Fruit fly (Drosophila melanogaster) whole organism, embryonic: ENCODE results near the gene CG42571.

Experiments used
- CG10431 ChIP-seq: fragments of 200-800 bp; sonication (Bioruptor generic); optimal IDR thresholded peaks from 3 replicates; lab custom pipeline; 2018; ENCODE audit warnings: missing biosample characterization, mild to moderate bottlenecking, missing genetic modification characterization
- CG11247 ChIP-seq: fragments of 200-800 bp; sonication (Bioruptor generic); IDR thresholded peaks from 2 replicates; pipeline ENCODE4 v1.3.6; 2022; ENCODE audit warnings: missing biosample characterization, missing genetic modification characterization
- CG14965 ChIP-seq: fragments of 200-800 bp; sonication (Bioruptor generic); optimal IDR thresholded peaks from 2 replicates; lab custom pipeline; 2016; ENCODE audit warnings: missing biosample characterization, missing genetic modification characterization, borderline replicate concordance
- CG15479 ChIP-seq: fragments of 200-800 bp; sonication (Bioruptor generic); optimal IDR thresholded peaks from 3 replicates; lab custom pipeline; 2019; ENCODE audit warnings: missing biosample characterization, mild to moderate bottlenecking, missing genetic modification characterization, moderate library complexity
- CG1602 ChIP-seq: fragments of 200-800 bp; sonication (Bioruptor generic); optimal IDR thresholded peaks from 3 replicates; lab custom pipeline; 2016; ENCODE audit warnings: missing biosample characterization, missing genetic modification characterization
- CG1603 ChIP-seq: fragments of 200-800 bp; sonication (Bioruptor generic); optimal IDR thresholded peaks from 2 replicates; lab custom pipeline; 2019; ENCODE audit warnings: missing biosample characterization, mild to moderate bottlenecking, missing genetic modification characterization, moderate library complexity
- CG16779 ChIP-seq: fragments of 200-800 bp; sonication (Bioruptor generic); IDR thresholded peaks from 2 replicates; pipeline ENCODE4 v1.3.6; 2022; ENCODE audit warnings: missing biosample characterization, missing genetic modification characterization
- CG18599 ChIP-seq: fragments of 200-800 bp; sonication (Bioruptor generic); optimal IDR thresholded peaks from 3 replicates; lab custom pipeline; 2017; ENCODE audit warnings: missing biosample characterization, missing genetic modification characterization, mild to moderate bottlenecking, moderate library complexity, missing genetic modification reagents
- CG2712 ChIP-seq: fragments of 200-800 bp; optimal IDR thresholded peaks from 3 replicates; lab custom pipeline; 2019; ENCODE audit warnings: missing biosample characterization, mild to moderate bottlenecking, missing genetic modification characterization, moderate library complexity
- CG30403 ChIP-seq: fragments of 200-800 bp; sonication (Bioruptor generic); optimal IDR thresholded peaks from 3 replicates; lab custom pipeline; 2016; ENCODE audit warnings: missing biosample characterization, missing genetic modification characterization
- CG4820 ChIP-seq: fragments of 200-800 bp; sonication (Bioruptor generic); optimal IDR thresholded peaks from 3 replicates; lab custom pipeline; 2016; ENCODE audit warnings: missing biosample characterization, missing genetic modification characterization
- CG5953 ChIP-seq: fragments of 200-800 bp; sonication (Bioruptor generic); IDR thresholded peaks from 2 replicates; pipeline ENCODE4 v1.3.6; 2022; ENCODE audit warnings: missing biosample characterization, missing genetic modification characterization
- CG8359 ChIP-seq: fragments of 200-800 bp; sonication (Bioruptor generic); optimal IDR thresholded peaks from 2 replicates; lab custom pipeline; 2017; ENCODE audit warnings: missing biosample characterization, mild to moderate bottlenecking, missing genetic modification characterization, borderline replicate concordance
- CG8765 ChIP-seq: fragments of 200-800 bp; sonication (Bioruptor generic); IDR thresholded peaks from 2 replicates; pipeline ENCODE4 v1.3.6; 2022; ENCODE audit warnings: missing biosample characterization, missing genetic modification characterization
- D ChIP-seq, 2 experiments: fragments of 200-800 bp in 1 of 2; fragments of >200 bp in 1 of 2; sonication (Bioruptor generic) in 1 of 2; optimal IDR thresholded peaks; 2 replicates in 1 of 2; 3 replicates in 1 of 2; lab custom pipeline; 2017; ENCODE audit warnings: mild to moderate bottlenecking in 1 of 2, missing biosample characterization in 1 of 2, missing genetic modification characterization in 1 of 2, missing genetic modification reagents in 1 of 2
- Deaf1 ChIP-seq: fragments of 200-800 bp; optimal IDR thresholded peaks from 3 replicates; lab custom pipeline; 2019; ENCODE audit warnings: missing biosample characterization, mild to moderate bottlenecking, missing genetic modification characterization, moderate library complexity
- Dip2 ChIP-seq: fragments of 200-800 bp; sonication (Bioruptor generic); IDR thresholded peaks from 2 replicates; pipeline ENCODE4 v1.3.6; 2022; ENCODE audit warnings: missing biosample characterization, missing genetic modification characterization
- Doc3 ChIP-seq: fragments of 200-800 bp; sonication (Bioruptor generic); IDR thresholded peaks from 3 replicates; pipeline ENCODE4 v1.3.6; 2022; ENCODE audit warnings: missing biosample characterization, missing genetic modification characterization; ENCODE audit not compliant: partially characterized antibody
- Drgx ChIP-seq: fragments of 200-800 bp; sonication (Bioruptor generic); IDR thresholded peaks from 2 replicates; pipeline ENCODE4 v1.3.6; 2022; ENCODE audit warnings: missing biosample characterization, missing genetic modification characterization
- E2f1 ChIP-seq: fragments of 200-800 bp; sonication (Bioruptor generic); IDR thresholded peaks from 2 replicates; pipeline ENCODE4 v1.3.6; 2022; ENCODE audit warnings: missing biosample characterization, missing genetic modification characterization
- ERR ChIP-seq: fragments of 200-800 bp; sonication (Bioruptor generic); optimal IDR thresholded peaks from 2 replicates; lab custom pipeline; 2016; ENCODE audit warnings: missing biosample characterization, missing genetic modification characterization
- HHEX ChIP-seq: fragments of 200-800 bp; sonication (Bioruptor generic); optimal IDR thresholded peaks from 3 replicates; lab custom pipeline; 2017; ENCODE audit warnings: missing biosample characterization, mild to moderate bottlenecking, missing genetic modification characterization, missing genetic modification reagents
- Lhr ChIP-seq: fragments of 200-800 bp; sonication (Bioruptor generic); optimal IDR thresholded peaks from 3 replicates; lab custom pipeline; 2017; ENCODE audit warnings: mild to moderate bottlenecking, missing biosample characterization, missing genetic modification reagents, missing genetic modification characterization
- Med ChIP-seq: fragments of 200-800 bp; sonication (Bioruptor generic); peaks from one replicate; lab custom pipeline; 2016; ENCODE audit warnings: missing biosample characterization, missing genetic modification characterization, mild to moderate bottlenecking, inconsistent platforms, moderate library complexity
- Mes4 ChIP-seq: fragments of 200-800 bp; sonication (Bioruptor generic); optimal IDR thresholded peaks from 2 replicates; lab custom pipeline; 2016; ENCODE audit warnings: missing biosample characterization, missing genetic modification characterization
- Mrtf ChIP-seq: fragments of 200-800 bp; sonication (Bioruptor generic); IDR thresholded peaks from 3 replicates; pipeline ENCODE4 v1.3.6; 2022; ENCODE audit warnings: missing biosample characterization, missing genetic modification characterization
- NK7.1 ChIP-seq: fragments of 200-800 bp; sonication (Bioruptor generic); optimal IDR thresholded peaks from 3 replicates; lab custom pipeline; 2016; ENCODE audit warnings: missing biosample characterization, missing genetic modification characterization
- Oaz ChIP-seq: fragments of 200-800 bp; sonication (Bioruptor generic); IDR thresholded peaks from 2 replicates; pipeline ENCODE4 v1.3.6; 2022; ENCODE audit warnings: missing biosample characterization, missing genetic modification characterization
- Oli ChIP-seq: fragments of 200-800 bp; sonication (Bioruptor generic); optimal IDR thresholded peaks from 2 replicates; lab custom pipeline; 2018; ENCODE audit warnings: missing biosample characterization, mild to moderate bottlenecking, missing genetic modification characterization, moderate library complexity
- PHDP ChIP-seq: fragments of 200-800 bp; sonication (Bioruptor generic); optimal IDR thresholded peaks from 3 replicates; lab custom pipeline; 2018; ENCODE audit warnings: missing biosample characterization, mild to moderate bottlenecking, missing genetic modification characterization, moderate library complexity
- Side ChIP-seq: fragments of 200-800 bp; sonication (Bioruptor generic); optimal IDR thresholded peaks from 2 replicates; lab custom pipeline; 2016; ENCODE audit warnings: missing biosample characterization, missing genetic modification characterization
- ap ChIP-seq: fragments of 200-800 bp; sonication (Bioruptor generic); IDR thresholded peaks from 2 replicates; pipeline ENCODE4 v1.3.6; 2022; ENCODE audit warnings: missing biosample characterization, missing genetic modification characterization
- bsh ChIP-seq, 2 experiments: fragments of 200-800 bp; sonication (Bioruptor generic); optimal IDR thresholded peaks; 2 replicates each; lab custom pipeline; 2017 to 2018; ENCODE audit warnings: mild to moderate bottlenecking in 2 of 2, missing biosample characterization in 2 of 2, missing genetic modification characterization in 2 of 2, moderate library complexity in 1 of 2
- cwo ChIP-seq: fragments of 200-800 bp; sonication (Bioruptor generic); optimal IDR thresholded peaks from 3 replicates; lab custom pipeline; 2017; ENCODE audit warnings: missing biosample characterization, missing genetic modification characterization, mild to moderate bottlenecking, moderate library complexity, missing genetic modification reagents
- danr ChIP-seq: fragments of 200-800 bp; sonication (Bioruptor generic); IDR thresholded peaks from 2 replicates; pipeline ENCODE4 v1.3.6; 2022; ENCODE audit warnings: missing biosample characterization, missing genetic modification characterization
- dmrt99B ChIP-seq: fragments of 200-800 bp; sonication (Bioruptor generic); optimal IDR thresholded peaks from 2 replicates; lab custom pipeline; 2018; ENCODE audit warnings: missing biosample characterization, mild to moderate bottlenecking, missing genetic modification characterization, moderate library complexity
- ems ChIP-seq: fragments of 200-800 bp; sonication (Bioruptor generic); optimal IDR thresholded peaks from 3 replicates; lab custom pipeline; 2016; ENCODE audit warnings: missing biosample characterization, missing genetic modification characterization
- esg ChIP-seq: fragments of 200-800 bp; sonication (Bioruptor generic); conservative IDR thresholded peaks from 2 replicates; pipeline ENCODE4 v1.3.6; 2022; ENCODE audit warnings: missing biosample characterization, missing genetic modification characterization
- eyg ChIP-seq: fragments of 200-800 bp; sonication (Bioruptor generic); optimal IDR thresholded peaks from 3 replicates; lab custom pipeline; 2016; ENCODE audit warnings: missing biosample characterization, missing genetic modification characterization
- fru ChIP-seq: fragments of >200 bp; optimal IDR thresholded peaks from 2 replicates; lab custom pipeline; 2017
- gem ChIP-seq: fragments of 200-800 bp; sonication (Bioruptor generic); optimal IDR thresholded peaks from 2 replicates; lab custom pipeline; 2019; ENCODE audit warnings: missing biosample characterization, mild to moderate bottlenecking, missing genetic modification characterization, moderate library complexity
- mld ChIP-seq: fragments of 200-800 bp; sonication (Bioruptor generic); IDR thresholded peaks from 3 replicates; pipeline ENCODE4 v1.3.6; 2022; ENCODE audit warnings: missing biosample characterization, missing genetic modification characterization; ENCODE audit not compliant: partially characterized antibody
- otp ChIP-seq: fragments of 200-800 bp; sonication (Bioruptor generic); IDR thresholded peaks from 3 replicates; pipeline ENCODE4, ENCODE4 v1.3.6; 2022; ENCODE audit warnings: missing biosample characterization, missing genetic modification characterization
- repo ChIP-seq: fragments of 200-800 bp; sonication (Bioruptor generic); optimal IDR thresholded peaks from 2 replicates; lab custom pipeline; 2016; ENCODE audit warnings: missing biosample characterization, missing genetic modification characterization
- slou ChIP-seq: fragments of 200-800 bp; sonication (Bioruptor generic); optimal IDR thresholded peaks from 3 replicates; lab custom pipeline; 2016; ENCODE audit warnings: missing biosample characterization, missing genetic modification characterization
- slp2 ChIP-seq: fragments of 200-800 bp; sonication (Bioruptor generic); optimal IDR thresholded peaks from 2 replicates; lab custom pipeline; 2016; ENCODE audit warnings: missing biosample characterization, missing genetic modification characterization
- sqz ChIP-seq: fragments of 200-800 bp; sonication (Bioruptor generic); optimal IDR thresholded peaks from 3 replicates; lab custom pipeline; 2018; ENCODE audit warnings: missing biosample characterization, mild to moderate bottlenecking, missing genetic modification characterization
- tup ChIP-seq: fragments of 200-800 bp; sonication (Bioruptor generic); optimal IDR thresholded peaks from 2 replicates; lab custom pipeline; 2016; ENCODE audit warnings: missing biosample characterization, mild to moderate bottlenecking, missing genetic modification characterization, moderate library complexity
- unpg ChIP-seq: fragments of 200-800 bp; sonication (Bioruptor generic); optimal IDR thresholded peaks from 3 replicates; lab custom pipeline; 2018; ENCODE audit warnings: missing biosample characterization, mild to moderate bottlenecking, missing genetic modification characterization, moderate library complexity
- wek ChIP-seq: fragments of 200-800 bp; sonication (Bioruptor generic); optimal IDR thresholded peaks from 3 replicates; lab custom pipeline; 2018; ENCODE audit warnings: missing biosample characterization, mild to moderate bottlenecking, missing genetic modification characterization, moderate library complexity
- zfh1 ChIP-seq: fragments of 200-800 bp; sonication (Bioruptor generic); IDR thresholded peaks from 3 replicates; pipeline ENCODE4 v1.3.6; 2022; ENCODE audit warnings: missing biosample characterization, missing genetic modification characterization

The CG42571 gene

DNA sequence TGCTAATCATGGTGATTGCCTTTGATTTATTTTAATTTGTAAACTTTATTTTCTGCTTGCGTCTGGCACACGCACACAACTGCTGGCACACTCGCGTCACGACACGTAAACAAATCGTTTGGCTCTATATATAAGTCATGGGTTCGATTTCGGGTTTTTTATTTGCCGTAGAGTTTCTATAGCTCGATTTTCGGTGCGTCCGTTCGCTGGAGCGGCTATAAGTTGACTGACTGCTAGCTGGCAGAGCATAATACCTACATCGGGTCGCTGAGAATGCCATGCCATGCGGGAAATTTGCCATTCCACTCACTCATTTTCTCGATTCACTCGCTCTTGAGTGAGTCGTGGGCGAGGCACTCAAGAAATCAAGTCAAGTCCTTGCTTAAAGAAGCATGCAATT, 11.9 kb downstream of the CG42571 start, which contains the start of gene comm (continued):
- TF ChIP-seq otp: peak; percentile 58; the same call in 2 of the 3 replicates
- no peak for TF ChIP-seq Mes4 (GFP tag; lab: Kevin White, UChicago)
- peak; percentile 53 for TF ChIP-seq CG2712 (tag; lab: Kevin White, UChicago)
- no peak for TF ChIP-seq Dip2
- no peak for TF ChIP-seq E2f1 (GFP tag; lab: Robert Waterston, UW)
- no peak for TF ChIP-seq Lhr
- no peak for TF ChIP-seq tup (GFP tag; lab: Kevin White, UChicago)
- peak; percentile 3 for TF ChIP-seq Side
- no peak for TF ChIP-seq ems (GFP tag; lab: Kevin White, UChicago)
- no peak for TF ChIP-seq CG15479 (GFP tag; lab: Kevin White, UChicago)
- no peak for TF ChIP-seq danr (GFP tag; lab: Robert Waterston, UW)
- TF ChIP-seq unpg (GFP tag; lab: Kevin White, UChicago): peak; percentile 27
- no peak for TF ChIP-seq cwo (GFP tag; lab: Kevin White, UChicago)
- peak; percentile 86 for TF ChIP-seq Med (GFP tag; lab: Kevin White, UChicago)
- TF ChIP-seq CG30403 (GFP tag; lab: Kevin White, UChicago): no peak
- peak; percentile 15 for TF ChIP-seq dmrt99B
- no peak for TF ChIP-seq D (optimal IDR thresholded peaks at IDR 0.05; lab: Kevin White, UChicago)
- no peak for TF ChIP-seq D (GFP tag; optimal IDR thresholded peaks at IDR 0.05; lab: Kevin White, UChicago)
- TF ChIP-seq zfh1: no peak; the same call in 2 of the 3 replicates
- TF ChIP-seq eyg (GFP tag; lab: Kevin White, UChicago): no peak
- TF ChIP-seq wek: peak; percentile 59
- no peak for TF ChIP-seq gem (tag; lab: Kevin White, UChicago)
- TF ChIP-seq Drgx (GFP tag; lab: Robert Waterston, UW): no peak
- TF ChIP-seq ERR: no peak
- TF ChIP-seq CG5953: no peak
- no peak for TF ChIP-seq CG16779 (GFP tag; lab: Robert Waterston, UW)
- TF ChIP-seq NK7.1 (GFP tag; lab: Kevin White, UChicago): no peak
- TF ChIP-seq slou (GFP tag; lab: Kevin White, UChicago): no peak
- no peak for TF ChIP-seq Oaz (GFP tag; lab: Robert Waterston, UW)
- TF ChIP-seq CG4820 (GFP tag; lab: Kevin White, UChicago): no peak
- TF ChIP-seq mld (GFP tag; lab: Robert Waterston, UW): no peak; the same call in 2 of the 3 replicates
- TF ChIP-seq bsh (GFP tag; optimal IDR thresholded peaks at IDR 0.05; lab: Kevin White, UChicago): peak in 1 of 2 experiments; percentile 8
- TF ChIP-seq esg (GFP tag; lab: Robert Waterston, UW): no peak
- no peak for TF ChIP-seq CG8359
- TF ChIP-seq sqz: peak; percentile 71
- no peak for TF ChIP-seq CG1602 (GFP tag; lab: Kevin White, UChicago)
- TF ChIP-seq Deaf1 (tag; lab: Kevin White, UChicago): peak; percentile 81
- peak; percentile 38 for TF ChIP-seq PHDP (tag; lab: Kevin White, UChicago)
- TF ChIP-seq repo (GFP tag; lab: Kevin White, UChicago): no peak
- no peak for TF ChIP-seq slp2 (GFP tag; lab: Kevin White, UChicago)
- no peak for TF ChIP-seq Mrtf (GFP tag; lab: Robert Waterston, UW)
- peak; percentile 32; the same call in 1 of the 2 replicates for TF ChIP-seq CG11247 (GFP tag; lab: Robert Waterston, UW)
- peak; percentile 17; the same call in 1 of the 2 replicates for TF ChIP-seq CG8765 (GFP tag; lab: Robert Waterston, UW)
- no peak for TF ChIP-seq Oli (tag; lab: Kevin White, UChicago)
- no peak for TF ChIP-seq fru (lab: Kevin White, UChicago)
- no peak for TF ChIP-seq ap (GFP tag; lab: Robert Waterston, UW)
- TF ChIP-seq CG18599: peak; percentile 22
- peak; percentile 27 for TF ChIP-seq CG1603
- no peak for TF ChIP-seq CG14965 (GFP tag; lab: Kevin White, UChicago)
- TF ChIP-seq HHEX (GFP tag; lab: Kevin White, UChicago): peak; percentile 37
- no peak for TF ChIP-seq Doc3
- TF ChIP-seq CG10431 (GFP tag; lab: Kevin White, UChicago): peak; percentile 29
